Fruit fly (Drosophila melanogaster) whole organism, embryonic: Measurements from ENCODE around the gene Dr.
A peak's percentile ranks its signal among the peaks of the same experiment; 100 is the strongest.

Experiments
- CG11456 ChIP-seq: fragments of 200-800 bp; sonication (Bioruptor generic); IDR thresholded peaks from 3 replicates; pipeline ENCODE4 v1.3.6; 2022; ENCODE audit warnings: missing biosample characterization, missing genetic modification characterization
- CG13775 ChIP-seq: fragments of 200-800 bp; sonication (Bioruptor generic); optimal IDR thresholded peaks from 3 replicates; lab custom pipeline; 2017; ENCODE audit warnings: missing biosample characterization, mild to moderate bottlenecking, missing genetic modification characterization
- CG15073 ChIP-seq: fragments of 200-800 bp; sonication (Bioruptor generic); optimal IDR thresholded peaks from 2 replicates; lab custom pipeline; 2016; ENCODE audit warnings: missing biosample characterization, missing genetic modification characterization
- CG17361 ChIP-seq: fragments of 200-800 bp; sonication (Bioruptor generic); IDR thresholded peaks from 3 replicates; pipeline ENCODE4 v1.3.6; 2022; ENCODE audit warnings: missing biosample characterization, missing genetic modification characterization
- CG17829 ChIP-seq: fragments of 200-800 bp; optimal IDR thresholded peaks from 2 replicates; lab custom pipeline; 2019; ENCODE audit warnings: missing biosample characterization, mild to moderate bottlenecking, missing genetic modification characterization, moderate library complexity
- CG1832 ChIP-seq: fragments of 200-800 bp; sonication (Bioruptor generic); optimal IDR thresholded peaks from 2 replicates; lab custom pipeline; 2017; ENCODE audit warnings: missing biosample characterization, mild to moderate bottlenecking, missing genetic modification characterization, inconsistent platforms
- CG2202 ChIP-seq: fragments of 200-800 bp; sonication (Bioruptor generic); optimal IDR thresholded peaks from 2 replicates; lab custom pipeline; 2018; ENCODE audit warnings: missing biosample characterization, mild to moderate bottlenecking, missing genetic modification characterization
- CG30403 ChIP-seq: fragments of 200-800 bp; sonication (Bioruptor generic); optimal IDR thresholded peaks from 3 replicates; lab custom pipeline; 2016; ENCODE audit warnings: missing biosample characterization, missing genetic modification characterization
- CG30431 ChIP-seq: fragments of 200-800 bp; sonication (Bioruptor generic); optimal IDR thresholded peaks from 2 replicates; lab custom pipeline; 2017; ENCODE audit warnings: missing biosample characterization, missing genetic modification characterization
- CG32532 ChIP-seq: fragments of 200-800 bp; sonication (Bioruptor generic); IDR thresholded peaks from 2 replicates; pipeline ENCODE4 v1.3.6; 2022; ENCODE audit warnings: missing biosample characterization, missing genetic modification characterization
- CG34376 ChIP-seq: fragments of 200-800 bp; sonication (Bioruptor generic); optimal IDR thresholded peaks from 2 replicates; lab custom pipeline; 2018; ENCODE audit warnings: missing biosample characterization, mild to moderate bottlenecking, missing genetic modification characterization
- CG34422 ChIP-seq: fragments of 200-800 bp; sonication (Bioruptor generic); IDR thresholded peaks from 3 replicates; pipeline ENCODE4 v1.3.6; 2022; ENCODE audit warnings: missing biosample characterization, missing genetic modification characterization
- CG4424 ChIP-seq: fragments of 200-800 bp; sonication (Bioruptor generic); optimal IDR thresholded peaks from 3 replicates; lab custom pipeline; 2016; ENCODE audit warnings: missing biosample characterization, missing genetic modification characterization
- CG6654 ChIP-seq: fragments of 200-800 bp; sonication (Bioruptor generic); optimal IDR thresholded peaks from 2 replicates; lab custom pipeline; 2017; ENCODE audit warnings: missing biosample characterization, mild to moderate bottlenecking, missing genetic modification characterization
- CG8281 ChIP-seq: fragments of 200-800 bp; sonication (Bioruptor generic); optimal IDR thresholded peaks from 2 replicates; lab custom pipeline; 2018; ENCODE audit warnings: missing biosample characterization, mild to moderate bottlenecking, missing genetic modification characterization, moderate library complexity
- Drgx ChIP-seq: fragments of 200-800 bp; sonication (Bioruptor generic); IDR thresholded peaks from 2 replicates; pipeline ENCODE4 v1.3.6; 2022; ENCODE audit warnings: missing biosample characterization, missing genetic modification characterization
- Fer1 ChIP-seq: fragments of 200-800 bp; sonication (Bioruptor generic); optimal IDR thresholded peaks from 2 replicates; lab custom pipeline; 2017; ENCODE audit warnings: missing biosample characterization, mild to moderate bottlenecking, missing genetic modification characterization
- MTF-1 ChIP-seq: fragments of 200-800 bp; sonication (Bioruptor generic); optimal IDR thresholded peaks from 2 replicates; lab custom pipeline; 2018; ENCODE audit warnings: missing biosample characterization, mild to moderate bottlenecking, missing genetic modification characterization, borderline replicate concordance
- Sin3A ChIP-seq: fragments of >200 bp; optimal IDR thresholded peaks from 2 replicates; lab custom pipeline; 2018
- Xrp1 ChIP-seq: fragments of 200-800 bp; sonication (Bioruptor generic); IDR thresholded peaks from 2 replicates; pipeline ENCODE4 v1.3.6; 2022; ENCODE audit warnings: missing biosample characterization, missing genetic modification characterization
- YL-1 ChIP-seq: fragments of 200-800 bp; sonication (Bioruptor generic); optimal IDR thresholded peaks from 3 replicates; lab custom pipeline; 2017; ENCODE audit warnings: missing biosample characterization, mild to moderate bottlenecking, missing genetic modification characterization
- ab ChIP-seq: fragments of 200-800 bp; sonication (Bioruptor generic); optimal IDR thresholded peaks from 2 replicates; lab custom pipeline; 2016; ENCODE audit warnings: missing biosample characterization, missing genetic modification characterization
- ase ChIP-seq: fragments of 200-800 bp; sonication (Bioruptor generic); IDR thresholded peaks from 3 replicates; pipeline ENCODE4 v1.3.6; 2022; ENCODE audit warnings: missing biosample characterization, missing genetic modification characterization
- bsh ChIP-seq, 2 experiments: fragments of 200-800 bp; sonication (Bioruptor generic); optimal IDR thresholded peaks; 2 replicates each; lab custom pipeline; 2017 to 2018; ENCODE audit warnings: mild to moderate bottlenecking in 2 of 2, missing biosample characterization in 2 of 2, missing genetic modification characterization in 2 of 2, moderate library complexity in 1 of 2
- croc ChIP-seq: fragments of 200-800 bp; sonication (Bioruptor generic); conservative IDR thresholded peaks from 3 replicates; pipeline ENCODE4 v1.3.6; 2022; ENCODE audit warnings: missing biosample characterization, missing genetic modification characterization
- danr ChIP-seq: fragments of 200-800 bp; sonication (Bioruptor generic); IDR thresholded peaks from 2 replicates; pipeline ENCODE4 v1.3.6; 2022; ENCODE audit warnings: missing biosample characterization, missing genetic modification characterization
- dimm ChIP-seq: fragments of 200-800 bp; sonication (Bioruptor generic); IDR thresholded peaks from 2 replicates; pipeline ENCODE4 v1.3.6; 2022; ENCODE audit warnings: missing biosample characterization, missing genetic modification characterization
- fd3F ChIP-seq: fragments of 200-800 bp; sonication (Bioruptor generic); optimal IDR thresholded peaks from 2 replicates; lab custom pipeline; 2018; ENCODE audit warnings: missing biosample characterization, mild to moderate bottlenecking, missing genetic modification characterization, moderate library complexity
- grau ChIP-seq: fragments of 200-800 bp; optimal IDR thresholded peaks from 3 replicates; lab custom pipeline; 2019; ENCODE audit warnings: missing biosample characterization, mild to moderate bottlenecking, missing genetic modification characterization, moderate library complexity
- gt ChIP-seq: fragments of 200-800 bp; sonication (Bioruptor generic); IDR thresholded peaks from 2 replicates; pipeline ENCODE4 v1.3.6; 2022; ENCODE audit warnings: missing biosample characterization, missing genetic modification characterization
- hbn ChIP-seq: fragments of 200-800 bp; sonication (Bioruptor generic); IDR thresholded peaks from 2 replicates; pipeline ENCODE4 v1.3.6; 2022; ENCODE audit warnings: missing biosample characterization, missing genetic modification characterization; ENCODE audit not compliant: partially characterized antibody
- inv ChIP-seq: fragments of 200-800 bp; sonication (Bioruptor generic); IDR thresholded peaks from 2 replicates; pipeline ENCODE4 v1.3.6; 2022; ENCODE audit warnings: missing biosample characterization, missing genetic modification characterization; ENCODE audit not compliant: partially characterized antibody
- lilli ChIP-seq: fragments of 200-800 bp; sonication (Bioruptor generic); optimal IDR thresholded peaks from 3 replicates; lab custom pipeline; 2016; ENCODE audit warnings: missing biosample characterization, missing genetic modification characterization
- prd ChIP-seq, 3 experiments: fragments of >200 bp in 2 of 3; fragments of 200-800 bp in 1 of 3; sonication (Bioruptor generic) in 1 of 3; optimal IDR thresholded peaks in 2 of 3; IDR thresholded peaks in 1 of 3; 2 replicates in 2 of 3; 3 replicates in 1 of 3; pipeline versions ENCODE4 v1.3.6 to Lab custom; 2017 to 2022; ENCODE audit warnings: missing biosample characterization in 1 of 3, missing genetic modification characterization in 1 of 3
- sim ChIP-seq: fragments of 200-800 bp; sonication (Bioruptor generic); IDR thresholded peaks from 2 replicates; pipeline ENCODE4 v1.3.6; 2022; ENCODE audit warnings: missing biosample characterization, missing genetic modification characterization
- tll ChIP-seq, 2 experiments: fragments of 200-800 bp in 1 of 2; fragments of >200 bp in 1 of 2; sonication (Bioruptor generic) in 1 of 2; optimal IDR thresholded peaks; 2 replicates each; lab custom pipeline; 2017 to 2019; ENCODE audit warnings: missing biosample characterization in 2 of 2, missing genetic modification characterization in 2 of 2, mild to moderate bottlenecking in 1 of 2, moderate library complexity in 1 of 2
- vvl ChIP-seq: fragments of 200-800 bp; sonication (Bioruptor generic); IDR thresholded peaks from 2 replicates; pipeline ENCODE4 v1.3.6; 2022; ENCODE audit warnings: missing biosample characterization, missing genetic modification characterization
- wdn ChIP-seq: fragments of 200-800 bp; sonication (Bioruptor generic); IDR thresholded peaks from 2 replicates; pipeline ENCODE4 v1.3.6; 2022; ENCODE audit warnings: missing biosample characterization, missing genetic modification characterization
- zfh1 ChIP-seq: fragments of 200-800 bp; sonication (Bioruptor generic); IDR thresholded peaks from 3 replicates; pipeline ENCODE4 v1.3.6; 2022; ENCODE audit warnings: missing biosample characterization, missing genetic modification characterization

Gene Dr

dm6 chr3R:29506581-29506980 lies 49.6 kb upstream of the Dr start (continued):
- no peak for TF ChIP-seq CG32532 (GFP tag; lab: Robert Waterston, UW)
- 0 out of 2 replicates have a peak, but pooled peaks have one; percentile 8 for TF ChIP-seq danr
- TF ChIP-seq fd3F (GFP tag; lab: Kevin White, UChicago), result no peak
- TF ChIP-seq Xrp1 (GFP tag; lab: Robert Waterston, UW), result peak; percentile 54; the same call in 1 of the 2 replicates
- no peak for TF ChIP-seq hbn
- peak; percentile 40; the same call in 1 of the 3 replicates for TF ChIP-seq zfh1 (GFP tag; lab: Robert Waterston, UW)
- TF ChIP-seq YL-1 (GFP tag; lab: Kevin White, UChicago), result no peak
- no peak for TF ChIP-seq bsh (GFP tag; optimal IDR thresholded peaks at IDR 0.05; lab: Kevin White, UChicago)
- no peak for TF ChIP-seq MTF-1 (GFP tag; lab: Kevin White, UChicago)
- no peak for TF ChIP-seq CG2202 (tag; lab: Kevin White, UChicago)
- no peak for TF ChIP-seq ab (GFP tag; lab: Kevin White, UChicago)
- TF ChIP-seq prd (optimal IDR thresholded peaks at IDR 0.05; lab: Kevin White, UChicago), result no peak
- TF ChIP-seq prd (GFP tag; IDR thresholded peaks at IDR 0.05; lab: Robert Waterston, UW), result peak; percentile 38; the same call in 2 of the 3 replicates
- no peak for TF ChIP-seq CG4424 (GFP tag; lab: Kevin White, UChicago)
- TF ChIP-seq Drgx (GFP tag; lab: Robert Waterston, UW), result peak; percentile 33; the same call in 1 of the 2 replicates
- TF ChIP-seq ase (GFP tag; lab: Robert Waterston, UW), result no peak
- TF ChIP-seq Fer1 (GFP tag; lab: Kevin White, UChicago), result no peak
- TF ChIP-seq CG11456 (GFP tag; lab: Robert Waterston, UW), result no peak
- no peak for TF ChIP-seq CG13775
- no peak for TF ChIP-seq CG15073 (GFP tag; lab: Kevin White, UChicago)
- no peak for TF ChIP-seq CG30431 (GFP tag; lab: Kevin White, UChicago)
- TF ChIP-seq vvl (GFP tag; lab: Robert Waterston, UW), result 0 out of 2 replicates have a peak, but pooled peaks have one; percentile 33
- no peak for TF ChIP-seq tll (GFP tag; optimal IDR thresholded peaks at IDR 0.05; lab: Kevin White, UChicago)
- TF ChIP-seq dimm, result no peak
- no peak for TF ChIP-seq Sin3A (lab: Kevin White, UChicago)
- no peak for TF ChIP-seq CG30403 (GFP tag; lab: Kevin White, UChicago)
- peak; percentile 27 for TF ChIP-seq CG17829 (tag; lab: Kevin White, UChicago)
- no peak for TF ChIP-seq CG34376 (GFP tag; lab: Kevin White, UChicago)
- no peak for TF ChIP-seq CG6654 (GFP tag; lab: Kevin White, UChicago)
- TF ChIP-seq sim (GFP tag; lab: Robert Waterston, UW), result no peak
- no peak for TF ChIP-seq lilli (GFP tag; lab: Kevin White, UChicago)
- no peak for TF ChIP-seq CG34422
- no peak for TF ChIP-seq gt (GFP tag; lab: Robert Waterston, UW)
- TF ChIP-seq inv (GFP tag; lab: Robert Waterston, UW), result no peak
- TF ChIP-seq CG1832, result no peak
- TF ChIP-seq wdn (GFP tag; lab: Robert Waterston, UW), result no peak
- TF ChIP-seq, all 482 proteins: peak for 11

dm6 chr3R:29508551-29509266 lies 47.5 kb upstream of the Dr start:
- TF ChIP-seq grau (tag; lab: Kevin White, UChicago), result peak; percentile 56
- TF ChIP-seq dimm, result no peak
- 0 out of 3 replicates have a peak, but pooled peaks have one; percentile 17 for TF ChIP-seq CG17361 (GFP tag; lab: Robert Waterston, UW)
- TF ChIP-seq croc (GFP tag; lab: Robert Waterston, UW), result no peak
- TF ChIP-seq CG8281, result peak; percentile 97
